Worm (Caenorhabditis elegans) whole organism, L2 larva: ENCODE measurements around the gene athp-3.

ENCODE experiments used
- F13H6.1 ChIP-seq: sonication (generic microtip); optimal IDR thresholded peaks from 2 replicates; lab custom pipeline; 2016; ENCODE audit warnings: missing genetic modification characterization, missing compliant biosample characterization
- ZK546.5 ChIP-seq: sonication (generic microtip); optimal IDR thresholded peaks from 2 replicates; lab custom pipeline; 2017; ENCODE audit warnings: missing biosample characterization, missing genetic modification characterization
- aly-2 ChIP-seq: fragments of 150-350 bp; optimal IDR thresholded peaks from 2 replicates; lab custom pipeline; 2014; ENCODE audit warnings: missing biosample characterization, missing genetic modification characterization
- blmp-1 ChIP-seq: sonication (generic microtip); optimal IDR thresholded peaks from 2 replicates; lab custom pipeline; 2017; ENCODE audit warnings: missing genetic modification characterization, mild to moderate bottlenecking, missing compliant biosample characterization, antibody characterized with exemption, moderate library complexity; ENCODE audit not compliant: insufficient read depth
- elt-1 ChIP-seq: fragments of 150-350 bp; optimal IDR thresholded peaks from 2 replicates; lab custom pipeline; 2014; ENCODE audit warnings: missing biosample characterization, missing genetic modification characterization
- elt-3 ChIP-seq: sonication (generic microtip); optimal IDR thresholded peaks from 2 replicates; lab custom pipeline; 2017; ENCODE audit warnings: missing biosample characterization, missing genetic modification characterization
- fos-1 ChIP-seq: fragments of 150-350 bp; optimal IDR thresholded peaks from 2 replicates; lab custom pipeline; 2014; ENCODE audit warnings: missing biosample characterization, missing genetic modification characterization
- lin-11 ChIP-seq: fragments of 150-350 bp; sonication (generic microtip); optimal IDR thresholded peaks from 2 replicates; lab custom pipeline; 2014; ENCODE audit warnings: missing biosample characterization, missing genetic modification characterization, inconsistent platforms, mixed read lengths
- lin-13 ChIP-seq: fragments of 150-350 bp; optimal IDR thresholded peaks from 2 replicates; lab custom pipeline; 2014; ENCODE audit warnings: missing biosample characterization, missing genetic modification reagents, missing genetic modification characterization
- mdl-1 ChIP-seq, 2 experiments: fragments of 150-350 bp in 1 of 2; sonication (generic microtip) in 1 of 2; optimal IDR thresholded peaks; 2 replicates each; lab custom pipeline; 2017; ENCODE audit warnings: missing biosample characterization in 2 of 2, missing genetic modification characterization in 2 of 2
- nhr-10 ChIP-seq: sonication (generic microtip); optimal IDR thresholded peaks from 2 replicates; lab custom pipeline; 2017; ENCODE audit warnings: missing biosample characterization, missing genetic modification characterization
- nhr-12 ChIP-seq: fragments of 150-350 bp; optimal IDR thresholded peaks from 2 replicates; lab custom pipeline; 2014; ENCODE audit warnings: missing biosample characterization, missing genetic modification characterization
- nhr-23 ChIP-seq: fragments of 150-350 bp; optimal IDR thresholded peaks from 2 replicates; lab custom pipeline; 2014; ENCODE audit warnings: missing biosample characterization, missing genetic modification reagents, missing genetic modification characterization
- nhr-237 ChIP-seq: fragments of 150-350 bp; optimal IDR thresholded peaks from 2 replicates; lab custom pipeline; 2014; ENCODE audit warnings: missing biosample characterization, missing genetic modification characterization
- skn-1 ChIP-seq: sonication (generic microtip); optimal IDR thresholded peaks from 2 replicates; lab custom pipeline; 2017; ENCODE audit warnings: missing biosample characterization, missing genetic modification characterization
- sma-3 ChIP-seq: sonication (generic microtip); optimal IDR thresholded peaks from 2 replicates; lab custom pipeline; 2016; ENCODE audit warnings: missing genetic modification reagents, missing genetic modification characterization, missing compliant biosample characterization
- unc-39 ChIP-seq: fragments of 150-350 bp; optimal IDR thresholded peaks from 2 replicates; lab custom pipeline; 2014; ENCODE audit warnings: missing biosample characterization, missing genetic modification characterization
- unc-62 ChIP-seq: fragments of 150-350 bp; optimal IDR thresholded peaks from 2 replicates; lab custom pipeline; 2014; ENCODE audit warnings: missing biosample characterization, missing genetic modification reagents, missing genetic modification characterization
- zag-1 ChIP-seq: fragments of 150-350 bp; optimal IDR thresholded peaks from 2 replicates; lab custom pipeline; 2014; ENCODE audit warnings: missing biosample characterization, missing genetic modification characterization
- ztf-4 ChIP-seq: fragments of 150-350 bp; optimal IDR thresholded peaks from 2 replicates; lab custom pipeline; 2014; ENCODE audit warnings: missing biosample characterization, missing genetic modification characterization

athp-3 gene

ce11 chrIV:17005734-17006133, 42.4 kb downstream of the athp-3 start:
- TF ChIP-seq ztf-4 (no peak), blmp-1 (tag; lab: Kevin White, UChicago) (no peak), lin-13 (GFP tag; lab: Kevin White, UChicago) (no peak), sma-3 (GFP tag; lab: Kevin White, UChicago) (no peak), aly-2 (tag; lab: Kevin White, UChicago) (no peak), nhr-12 (tag; lab: Kevin White, UChicago) (no peak), unc-62 (no peak), fos-1 (tag; lab: Kevin White, UChicago) (no peak), lin-11 (tag; lab: Kevin White, UChicago) (no peak), ZK546.5 (tag; lab: Kevin White, UChicago) (no peak), unc-39 (tag; lab: Kevin White, UChicago) (no peak), F13H6.1 (tag; lab: Kevin White, UChicago) (no peak), nhr-10 (no peak), elt-3 (tag; lab: Kevin White, UChicago) (no peak), mdl-1 (tag; optimal IDR thresholded peaks at IDR 0.05; lab: Kevin White, UChicago) (no peak), skn-1 (tag; lab: Kevin White, UChicago) (no peak), elt-1 (no peak), zag-1 (tag; lab: Kevin White, UChicago) (no peak), nhr-23 (tag; lab: Kevin White, UChicago) (no peak), nhr-237 (tag; lab: Kevin White, UChicago) (no peak)
- TF ChIP-seq, all 48 proteins: peak for 0
